Worm (Caenorhabditis elegans): ENCODE results near the gene dyrb-1.
A peak's percentile ranks its signal among the peaks of the same experiment; 100 is the strongest.

The dyrb-1 gene

ce11 chrII:9057035-9057668, 49.8 kb downstream of the dyrb-1 start, which contains the start of gene rpl-32 (continued):
- no peak for TF ChIP-seq unc-39 (tag; optimal IDR thresholded peaks at IDR 0.05)
- TF ChIP-seq T26A8.4 (GFP tag; IDR thresholded peaks at IDR 0.05): no peak
- TF ChIP-seq hlh-30 (tag; optimal IDR thresholded peaks at IDR 0.05; ENCODE audit: insufficient read depth): peak; percentile 76
- TF ChIP-seq jun-1 (tag; optimal IDR thresholded peaks at IDR 0.05): no peak
- TF ChIP-seq tra-1 (GFP tag; IDR thresholded peaks at IDR 0.05): no peak
- no peak for TF ChIP-seq ZK337.2 (GFP tag; IDR thresholded peaks at IDR 0.05)
- no peak for TF ChIP-seq zfp-3 (GFP tag; conservative IDR thresholded peaks at IDR 0.05)
- TF ChIP-seq dve-1 (tag; optimal IDR thresholded peaks at IDR 0.05; ENCODE audit: insufficient read depth): peak; percentile 86
- TF ChIP-seq T20F7.1 (GFP tag; optimal IDR thresholded peaks at IDR 0.05): peak; percentile 82
- no peak for TF ChIP-seq nhr-76 (tag; optimal IDR thresholded peaks at IDR 0.05)
- peak; percentile 97 for TF ChIP-seq lin-38 (GFP tag; IDR thresholded peaks at IDR 0.05)
- TF ChIP-seq hif-1 (tag; optimal IDR thresholded peaks at IDR 0.05): peak in 1 of 2 experiments; percentile 70
- no peak for TF ChIP-seq set-16 (GFP tag; IDR thresholded peaks at IDR 0.05)
- no peak for TF ChIP-seq arid-1 (GFP tag; conservative IDR thresholded peaks at IDR 0.05)
- no peak for TF ChIP-seq snpc-1.2 (GFP tag; IDR thresholded peaks at IDR 0.05)
- TF ChIP-seq rbr-2 (tag; optimal IDR thresholded peaks at IDR 0.05): peak; percentile 74
- peak; percentile 70 for TF ChIP-seq lin-13 (GFP tag; optimal IDR thresholded peaks at IDR 0.05)
- TF ChIP-seq ama-1 (optimal IDR thresholded peaks at IDR 0.05): peak; percentile 17
- TF ChIP-seq ZK546.5 (tag; optimal IDR thresholded peaks at IDR 0.05): no peak
- TF ChIP-seq fkh-10 (GFP tag; optimal IDR thresholded peaks at IDR 0.05): peak; percentile 14
- no peak for TF ChIP-seq skn-1 (tag; optimal IDR thresholded peaks at IDR 0.05)
- no peak for TF ChIP-seq F26F4.8 (GFP tag; conservative IDR thresholded peaks at IDR 0.05)
- TF ChIP-seq ceh-28 (tag; optimal IDR thresholded peaks at IDR 0.05): no peak
- no peak for TF ChIP-seq attf-4 (tag; optimal IDR thresholded peaks at IDR 0.05)
- no peak for TF ChIP-seq nhr-237 (tag; optimal IDR thresholded peaks at IDR 0.05)
- TF ChIP-seq nhr-28 (tag; optimal IDR thresholded peaks at IDR 0.05): peak; percentile 76
- no peak for TF ChIP-seq nhr-41 (GFP tag; IDR thresholded peaks at IDR 0.05)
- no peak for TF ChIP-seq egl-43 (GFP tag; IDR thresholded peaks at IDR 0.05)
- TF ChIP-seq Y75B8A.6 (GFP tag; IDR thresholded peaks at IDR 0.05): no peak
- peak; percentile 25 for TF ChIP-seq nhr-102 (tag; optimal IDR thresholded peaks at IDR 0.05)
- TF ChIP-seq unc-62 (GFP tag; optimal IDR thresholded peaks at IDR 0.05 in 1 of 2): no peak
- TF ChIP-seq unc-62 (tag; optimal IDR thresholded peaks at IDR 0.05): no peak
- TF ChIP-seq dmd-9 (GFP tag; IDR thresholded peaks at IDR 0.05): no peak
- no peak for TF ChIP-seq lin-29 (GFP tag; IDR thresholded peaks at IDR 0.05)
- no peak for TF ChIP-seq ztf-11 (tag; optimal IDR thresholded peaks at IDR 0.05)
- peak; percentile 33 for TF ChIP-seq nhr-25 (tag; optimal IDR thresholded peaks at IDR 0.05; ENCODE audit: borderline replicate concordance, insufficient read depth)
- TF ChIP-seq dmd-8 (GFP tag; IDR thresholded peaks at IDR 0.05): no peak
- TF ChIP-seq zip-2 (tag; optimal IDR thresholded peaks at IDR 0.05): no peak
- TF ChIP-seq daf-8 (GFP tag; IDR thresholded peaks at IDR 0.05): no peak
- no peak for TF ChIP-seq mdl-1 (tag; optimal IDR thresholded peaks at IDR 0.05)
- TF ChIP-seq lsy-2 (tag; optimal IDR thresholded peaks at IDR 0.05): peak; percentile 6 to 90
- no peak for TF ChIP-seq F44E2.7 (GFP tag; IDR thresholded peaks at IDR 0.05)
- TF ChIP-seq nhr-6 (tag; optimal IDR thresholded peaks at IDR 0.05): peak; percentile 81
- no peak for TF ChIP-seq aly-2 (tag; optimal IDR thresholded peaks at IDR 0.05)
- TF ChIP-seq nhr-77 (tag; optimal IDR thresholded peaks at IDR 0.05): peak; percentile 94
- TF ChIP-seq madf-9 (GFP tag; conservative IDR thresholded peaks at IDR 0.05): no peak
- no peak for TF ChIP-seq ces-1 (GFP tag; optimal IDR thresholded peaks at IDR 0.05)
- TF ChIP-seq ctbp-1 (GFP tag; IDR thresholded peaks at IDR 0.05): no peak
- no peak for TF ChIP-seq ceh-32 (tag; optimal IDR thresholded peaks at IDR 0.05; ENCODE audit: poor library complexity)
- no peak for TF ChIP-seq Y48G9A.11 (GFP tag; IDR thresholded peaks at IDR 0.05)
- TF ChIP-seq ceh-44 (GFP tag; IDR thresholded peaks at IDR 0.05): no peak
